Worm (Caenorhabditis elegans): Measurements from ENCODE around the gene C17G1.5.

C17G1.5 gene

DNA sequence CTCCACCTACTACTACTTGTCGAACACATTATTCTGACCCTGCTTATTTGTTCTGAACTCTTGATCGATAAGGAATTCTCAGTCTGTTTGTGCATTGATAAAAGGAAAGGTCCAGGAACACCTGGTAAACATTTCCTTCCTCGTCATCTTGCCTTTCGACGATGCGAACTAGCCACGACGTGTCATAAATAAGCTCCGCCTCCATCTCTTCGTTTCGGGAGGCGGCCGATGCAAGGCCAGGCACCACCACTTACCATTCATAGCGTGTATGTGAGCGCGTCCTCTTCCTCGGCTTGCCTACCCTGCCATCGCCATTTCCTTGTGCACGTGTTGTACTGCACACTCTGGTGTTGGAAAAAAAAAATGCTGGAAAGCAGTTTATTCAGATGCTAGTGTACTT lies 50.3 kb downstream of the C17G1.5 start:
- TF ChIP-seq M03D4.4 (tag; optimal IDR thresholded peaks at IDR 0.05) (no peak), lin-32 (GFP tag; optimal IDR thresholded peaks at IDR 0.05) (no peak), zip-8 (tag; optimal IDR thresholded peaks at IDR 0.05) (no peak), flh-1 (GFP tag; optimal IDR thresholded peaks at IDR 0.05) (no peak), drap-1 (GFP tag; optimal IDR thresholded peaks at IDR 0.05) (no peak), unc-120 (tag; optimal IDR thresholded peaks at IDR 0.05; ENCODE audit: poor library complexity, severe bottlenecking) (no peak), tbx-8 (GFP tag; optimal IDR thresholded peaks at IDR 0.05) (no peak), unc-62 (GFP tag; optimal IDR thresholded peaks at IDR 0.05) (no peak), ces-1 (GFP tag; optimal IDR thresholded peaks at IDR 0.05) (no peak), hlh-1 (tag; optimal IDR thresholded peaks at IDR 0.05) (no peak), sptf-1 (tag; optimal IDR thresholded peaks at IDR 0.05) (no peak), snpc-4 (tag; optimal IDR thresholded peaks at IDR 0.05) (no peak), cnd-1 (tag; optimal IDR thresholded peaks at IDR 0.05) (peak; percentile 45), blmp-1 (tag; optimal IDR thresholded peaks at IDR 0.05) (no peak), ceh-43 (GFP tag; optimal IDR thresholded peaks at IDR 0.05) (no peak), nhr-12 (tag; optimal IDR thresholded peaks at IDR 0.05) (no peak), ham-2 (GFP tag; optimal IDR thresholded peaks at IDR 0.05) (peak; percentile 78)

DNA sequence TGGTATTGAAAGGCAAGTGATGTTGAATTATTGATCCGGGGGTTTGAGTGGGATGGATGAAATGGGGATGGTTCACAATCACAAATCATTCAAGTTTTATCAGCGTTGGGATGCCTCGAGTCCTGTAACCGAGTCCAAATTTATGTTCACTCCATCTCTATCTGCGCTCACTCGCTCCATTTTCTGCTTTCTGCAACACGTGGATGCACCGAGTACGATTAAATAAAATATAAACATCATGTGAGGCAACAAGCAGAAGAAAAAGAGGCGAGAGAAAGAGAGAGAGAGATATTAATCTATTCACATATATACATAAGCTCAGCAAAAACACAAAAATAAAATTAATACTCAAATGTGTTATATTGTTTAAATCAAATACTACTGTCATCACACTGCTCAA lies 54.5 kb downstream of the C17G1.5 start:
- TF ChIP-seq tbx-8 (GFP tag; optimal IDR thresholded peaks at IDR 0.05) (no peak), ceh-83 (GFP tag; optimal IDR thresholded peaks at IDR 0.05) (no peak), ztf-11 (tag; optimal IDR thresholded peaks at IDR 0.05) (no peak), sem-2 (GFP tag; optimal IDR thresholded peaks at IDR 0.05) (no peak), unc-120 (tag; optimal IDR thresholded peaks at IDR 0.05; ENCODE audit: poor library complexity, severe bottlenecking) (no peak), elt-3 (tag; optimal IDR thresholded peaks at IDR 0.05) (no peak)

All from whole organism, mixed stage, embryonic.